Comparison of ENCODE assay signal across 1 fruit fly cellular context in the genomic region with DNA sequence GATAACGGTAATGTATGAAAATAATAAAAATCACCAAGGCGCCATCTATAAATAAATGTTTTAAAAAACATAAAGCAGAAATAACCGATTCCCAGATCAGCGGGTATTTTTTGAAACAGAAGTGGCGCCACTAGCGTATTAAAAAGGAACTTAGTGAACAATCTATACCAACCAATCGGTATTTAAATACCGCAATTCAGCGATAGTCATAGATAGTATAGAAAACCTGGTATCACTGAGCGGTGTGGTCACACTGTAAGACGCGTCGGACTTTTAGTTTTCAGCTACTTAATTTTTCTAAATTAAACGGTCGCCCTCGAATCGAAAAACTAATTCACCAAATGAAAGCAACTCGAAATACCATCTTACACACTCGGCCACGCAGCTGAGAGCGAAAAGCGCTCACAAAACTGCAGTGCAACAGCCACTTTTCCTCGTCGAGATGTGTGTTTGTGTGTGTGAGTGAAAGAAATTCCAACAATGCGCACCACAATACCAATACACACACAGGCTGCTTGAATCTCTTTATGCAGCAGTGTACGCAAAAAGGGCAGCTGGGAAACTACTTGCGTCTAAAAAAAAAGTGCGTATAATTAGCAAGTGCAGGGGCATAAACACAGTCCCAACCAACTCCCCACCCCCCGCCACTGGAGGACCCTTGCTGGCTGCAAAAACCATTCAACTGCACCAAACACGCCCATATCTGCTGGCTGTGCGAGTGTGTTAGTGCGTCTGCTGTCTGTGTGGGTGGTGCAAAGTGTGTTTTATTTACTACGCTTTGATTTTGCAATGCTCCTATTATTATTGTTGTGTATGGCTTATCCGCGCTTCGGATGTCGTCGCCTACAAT.
TF ChIP-seq lines count a peak whose summit lies in the region.

A gene (plus strand): TSS at position 232 of the 850 bp plus-strand sequence.

TF ChIP-seq in whole organism, embryonic, 481 proteins besides CTCF, POLR2A, EP300 and RAD21 (continued from another document and continues in another):
- TF ChIP-seq gcm2 (GFP tag; optimal IDR thresholded peaks at IDR 0.05; lab: Kevin White, UChicago) = no peak
- TF ChIP-seq zen2 (GFP tag; IDR thresholded peaks at IDR 0.05; lab: Robert Waterston, UW; ENCODE audit: partially characterized antibody) = no peak
- TF ChIP-seq CG15696 (tag; optimal IDR thresholded peaks at IDR 0.05; lab: Kevin White, UChicago) = peak; percentile 68
- no peak for TF ChIP-seq CG8924 (tag; optimal IDR thresholded peaks at IDR 0.05; lab: Kevin White, UChicago)
- peak; percentile 69 for TF ChIP-seq Hsf (GFP tag; optimal IDR thresholded peaks at IDR 0.05; lab: Kevin White, UChicago)
- TF ChIP-seq CG11247 (GFP tag; IDR thresholded peaks at IDR 0.05; lab: Robert Waterston, UW) = peak; percentile 66
- TF ChIP-seq ac (GFP tag; optimal IDR thresholded peaks at IDR 0.05; lab: Kevin White, UChicago) = no peak
- TF ChIP-seq Scr (GFP tag; IDR thresholded peaks at IDR 0.05; lab: Robert Waterston, UW; ENCODE audit: partially characterized antibody) = peak; percentile 60
- peak; percentile 68; the same call in 2 of the 3 replicates for TF ChIP-seq Dbx (GFP tag; IDR thresholded peaks at IDR 0.05; lab: Robert Waterston, UW)
- TF ChIP-seq cad (GFP tag; optimal IDR thresholded peaks at IDR 0.05; lab: Kevin White, UChicago) = no peak
- no peak for TF ChIP-seq en (GFP tag; optimal IDR thresholded peaks at IDR 0.05; lab: Kevin White, UChicago)
- peak; percentile 82 for TF ChIP-seq CG17829 (tag; optimal IDR thresholded peaks at IDR 0.05; lab: Kevin White, UChicago)
- TF ChIP-seq CG2129 (GFP tag; IDR thresholded peaks at IDR 0.05; lab: Robert Waterston, UW; ENCODE audit: partially characterized antibody) = no peak
- TF ChIP-seq ham (GFP tag; IDR thresholded peaks at IDR 0.05; lab: Robert Waterston, UW) = no peak
- TF ChIP-seq CG13424 (tag; optimal IDR thresholded peaks at IDR 0.05; lab: Kevin White, UChicago) = no peak
- TF ChIP-seq Oaz (GFP tag; IDR thresholded peaks at IDR 0.05; lab: Robert Waterston, UW) = no peak
- no peak for TF ChIP-seq tio (GFP tag; optimal IDR thresholded peaks at IDR 0.05; lab: Kevin White, UChicago)
- TF ChIP-seq pfk (GFP tag; optimal IDR thresholded peaks at IDR 0.05; lab: Kevin White, UChicago) = no peak
- TF ChIP-seq CG32767 (GFP tag; IDR thresholded peaks at IDR 0.05; lab: Robert Waterston, UW) = peak; percentile 54; the same call in 1 of the 2 replicates
- peak; percentile 48 for TF ChIP-seq jumu (GFP tag; optimal IDR thresholded peaks at IDR 0.05; lab: Kevin White, UChicago)
- no peak for TF ChIP-seq lbe (GFP tag; optimal IDR thresholded peaks at IDR 0.05; lab: Kevin White, UChicago)
- TF ChIP-seq CG2116 (GFP tag; optimal IDR thresholded peaks at IDR 0.05; lab: Kevin White, UChicago) = peak; percentile 38
- no peak for TF ChIP-seq psq (GFP tag; optimal IDR thresholded peaks at IDR 0.05; lab: Kevin White, UChicago)
- no peak for TF ChIP-seq ranshi (GFP tag; IDR thresholded peaks at IDR 0.05; lab: Robert Waterston, UW)
- TF ChIP-seq CG11723 (GFP tag; optimal IDR thresholded peaks at IDR 0.05; lab: Kevin White, UChicago) = no peak
- TF ChIP-seq ap (GFP tag; IDR thresholded peaks at IDR 0.05; lab: Robert Waterston, UW) = no peak
- TF ChIP-seq sug (tag; optimal IDR thresholded peaks at IDR 0.05; lab: Kevin White, UChicago) = peak; percentile 21
- no peak for TF ChIP-seq zf30C (GFP tag; optimal IDR thresholded peaks at IDR 0.05; lab: Kevin White, UChicago)
- TF ChIP-seq unpg (GFP tag; optimal IDR thresholded peaks at IDR 0.05; lab: Kevin White, UChicago) = no peak
- 0 out of 2 replicates have a peak, but pooled peaks have one; percentile 17 for TF ChIP-seq HLH3B (GFP tag; IDR thresholded peaks at IDR 0.05; lab: Robert Waterston, UW)
- no peak for TF ChIP-seq Doc3 (GFP tag; IDR thresholded peaks at IDR 0.05; lab: Robert Waterston, UW; ENCODE audit: partially characterized antibody)
- no peak for TF ChIP-seq sens-2 (GFP tag; IDR thresholded peaks at IDR 0.05; lab: Robert Waterston, UW)
- peak; percentile 81 for TF ChIP-seq CG32532 (GFP tag; IDR thresholded peaks at IDR 0.05; lab: Robert Waterston, UW)
- no peak for TF ChIP-seq CG1647 (GFP tag; optimal IDR thresholded peaks at IDR 0.05; lab: Kevin White, UChicago)
- TF ChIP-seq CG7928 (GFP tag; optimal IDR thresholded peaks at IDR 0.05; lab: Kevin White, UChicago) = no peak
- TF ChIP-seq CG2678 (tag; optimal IDR thresholded peaks at IDR 0.05; lab: Kevin White, UChicago) = no peak
- TF ChIP-seq stc (GFP tag; IDR thresholded peaks at IDR 0.05; lab: Robert Waterston, UW) = 0 out of 2 replicates have a peak, but pooled peaks have one; percentile 27
- no peak for TF ChIP-seq CG12071 (GFP tag; optimal IDR thresholded peaks at IDR 0.05; lab: Kevin White, UChicago)
- TF ChIP-seq Ssrp (tag; optimal IDR thresholded peaks at IDR 0.05; lab: Kevin White, UChicago) = no peak
- no peak for TF ChIP-seq CG6813 (GFP tag; optimal IDR thresholded peaks at IDR 0.05; lab: Kevin White, UChicago)
- TF ChIP-seq gce (GFP tag; IDR thresholded peaks at IDR 0.05; lab: Robert Waterston, UW) = no peak
- no peak for TF ChIP-seq CG14667 (GFP tag; IDR thresholded peaks at IDR 0.05; lab: Robert Waterston, UW)
- TF ChIP-seq CG4617 (GFP tag; optimal IDR thresholded peaks at IDR 0.05; lab: Kevin White, UChicago; ENCODE audit: borderline replicate concordance) = peak; percentile 93
- no peak for TF ChIP-seq cwo (GFP tag; optimal IDR thresholded peaks at IDR 0.05; lab: Kevin White, UChicago)
- TF ChIP-seq NC2α (GFP tag; optimal IDR thresholded peaks at IDR 0.05; lab: Kevin White, UChicago) = peak; percentile 37
- TF ChIP-seq ab (GFP tag; optimal IDR thresholded peaks at IDR 0.05; lab: Kevin White, UChicago) = no peak
- TF ChIP-seq Hr3 (GFP tag; optimal IDR thresholded peaks at IDR 0.05; lab: Kevin White, UChicago) = peak; percentile 35
- no peak for TF ChIP-seq wek (GFP tag; optimal IDR thresholded peaks at IDR 0.05; lab: Kevin White, UChicago)
- peak; percentile 69 for TF ChIP-seq CHES-1-like (GFP tag; optimal IDR thresholded peaks at IDR 0.05; lab: Kevin White, UChicago)
- peak; percentile 22 for TF ChIP-seq tx (GFP tag; optimal IDR thresholded peaks at IDR 0.05; lab: Kevin White, UChicago)
- peak; percentile 58 for TF ChIP-seq mam (GFP tag; optimal IDR thresholded peaks at IDR 0.05; lab: Kevin White, UChicago)
- peak; percentile 19 for TF ChIP-seq CG12236 (GFP tag; optimal IDR thresholded peaks at IDR 0.05; lab: Kevin White, UChicago)
- TF ChIP-seq p53 (GFP tag; optimal IDR thresholded peaks at IDR 0.05; lab: Kevin White, UChicago) = peak; percentile 69
- TF ChIP-seq CG7987 (GFP tag; optimal IDR thresholded peaks at IDR 0.05; lab: Kevin White, UChicago) = peak; percentile 32
- TF ChIP-seq corto (GFP tag; optimal IDR thresholded peaks at IDR 0.05; lab: Kevin White, UChicago) = no peak
- TF ChIP-seq Med (GFP tag; lab: Kevin White, UChicago) = peak; percentile 96
- no peak for TF ChIP-seq CG7556 (GFP tag; optimal IDR thresholded peaks at IDR 0.05; lab: Kevin White, UChicago)
- no peak for TF ChIP-seq CG17612 (GFP tag; IDR thresholded peaks at IDR 0.05; lab: Robert Waterston, UW)
- no peak for TF ChIP-seq Trl (optimal IDR thresholded peaks at IDR 0.05; lab: Kevin White, UChicago)
- TF ChIP-seq Trl (GFP tag; optimal IDR thresholded peaks at IDR 0.05; lab: Kevin White, UChicago) = peak; percentile 75
- TF ChIP-seq ftz-f1 (GFP tag; optimal IDR thresholded peaks at IDR 0.05; lab: Kevin White, UChicago) = no peak
- TF ChIP-seq MBD-R2 (GFP tag; IDR thresholded peaks at IDR 0.05; lab: Robert Waterston, UW) = peak; percentile 58; the same call in 1 of the 2 replicates
- TF ChIP-seq CG5180 (GFP tag; optimal IDR thresholded peaks at IDR 0.05; lab: Kevin White, UChicago) = no peak
- TF ChIP-seq insv (GFP tag; optimal IDR thresholded peaks at IDR 0.05; lab: Kevin White, UChicago) = peak in 1 of 2 experiments; percentile 72
- TF ChIP-seq schlank (tag; optimal IDR thresholded peaks at IDR 0.05; lab: Kevin White, UChicago) = no peak
- TF ChIP-seq ash1 (GFP tag; optimal IDR thresholded peaks at IDR 0.05; lab: Kevin White, UChicago) = no peak
- TF ChIP-seq Dip2 (GFP tag; IDR thresholded peaks at IDR 0.05; lab: Robert Waterston, UW) = no peak
- TF ChIP-seq grau (tag; optimal IDR thresholded peaks at IDR 0.05; lab: Kevin White, UChicago) = peak; percentile 53
- peak; percentile 27 for TF ChIP-seq CG2202 (tag; optimal IDR thresholded peaks at IDR 0.05; lab: Kevin White, UChicago)
- TF ChIP-seq abd-A (tag; optimal IDR thresholded peaks at IDR 0.05; lab: Kevin White, UChicago) = no peak
- no peak for TF ChIP-seq fd64A (GFP tag; optimal IDR thresholded peaks at IDR 0.05; lab: Kevin White, UChicago)
- TF ChIP-seq Hand (GFP tag; optimal IDR thresholded peaks at IDR 0.05; lab: Kevin White, UChicago) = peak; percentile 10
- TF ChIP-seq CG9797 (GFP tag; optimal IDR thresholded peaks at IDR 0.05; lab: Kevin White, UChicago) = peak; percentile 95
- no peak; the same call in 1 of the 2 replicates for TF ChIP-seq CG31441 (GFP tag; IDR thresholded peaks at IDR 0.05; lab: Robert Waterston, UW)
- no peak for TF ChIP-seq CG17912 (GFP tag; optimal IDR thresholded peaks at IDR 0.05; lab: Kevin White, UChicago)
- TF ChIP-seq pzg (GFP tag; optimal IDR thresholded peaks at IDR 0.05; lab: Kevin White, UChicago) = peak; percentile 89
- peak; percentile 63 for TF ChIP-seq CG4854 (GFP tag; optimal IDR thresholded peaks at IDR 0.05; lab: Kevin White, UChicago)
- TF ChIP-seq CG1602 (GFP tag; optimal IDR thresholded peaks at IDR 0.05; lab: Kevin White, UChicago) = peak; percentile 45
- TF ChIP-seq CG43689 (GFP tag; IDR thresholded peaks at IDR 0.05; lab: Robert Waterston, UW) = no peak
- no peak for TF ChIP-seq CG15269 (tag; optimal IDR thresholded peaks at IDR 0.05; lab: Kevin White, UChicago)
- no peak for TF ChIP-seq ems (GFP tag; optimal IDR thresholded peaks at IDR 0.05; lab: Kevin White, UChicago)
- TF ChIP-seq Blimp-1 (GFP tag; optimal IDR thresholded peaks at IDR 0.05; lab: Kevin White, UChicago) = peak; percentile 46
- no peak for TF ChIP-seq CG31224 (GFP tag; IDR thresholded peaks at IDR 0.05; lab: Robert Waterston, UW)
- TF ChIP-seq HHEX (GFP tag; optimal IDR thresholded peaks at IDR 0.05; lab: Kevin White, UChicago) = no peak
- TF ChIP-seq Fer2 (tag; optimal IDR thresholded peaks at IDR 0.05; lab: Kevin White, UChicago) = no peak
- TF ChIP-seq CG6791 (GFP tag; IDR thresholded peaks at IDR 0.05; lab: Robert Waterston, UW; ENCODE audit: partially characterized antibody) = peak; percentile 62; the same call in 1 of the 3 replicates
- TF ChIP-seq Gug (GFP tag; IDR thresholded peaks at IDR 0.05; lab: Robert Waterston, UW) = peak; percentile 43; the same call in 1 of the 4 replicates
- TF ChIP-seq Tbp (GFP tag; optimal IDR thresholded peaks at IDR 0.05; lab: Kevin White, UChicago) = no peak
- TF ChIP-seq vvl (GFP tag; IDR thresholded peaks at IDR 0.05; lab: Robert Waterston, UW) = peak; percentile 82
- peak; percentile 7 for TF ChIP-seq CG6854 (GFP tag; optimal IDR thresholded peaks at IDR 0.05; lab: Kevin White, UChicago)
- TF ChIP-seq CG2199 (GFP tag; IDR thresholded peaks at IDR 0.05; lab: Robert Waterston, UW) = peak; percentile 80
- TF ChIP-seq Optix (GFP tag; IDR thresholded peaks at IDR 0.05; lab: Robert Waterston, UW) = no peak
- TF ChIP-seq Lhr (GFP tag; optimal IDR thresholded peaks at IDR 0.05; lab: Kevin White, UChicago) = peak; percentile 96
- no peak for TF ChIP-seq salm (tag; optimal IDR thresholded peaks at IDR 0.05; lab: Kevin White, UChicago)
- TF ChIP-seq CG12104 (GFP tag; optimal IDR thresholded peaks at IDR 0.05; lab: Kevin White, UChicago) = peak; percentile 8
- TF ChIP-seq repo (GFP tag; optimal IDR thresholded peaks at IDR 0.05; lab: Kevin White, UChicago) = peak; percentile 14
- no peak for TF ChIP-seq HLHmδ (GFP tag; optimal IDR thresholded peaks at IDR 0.05; lab: Kevin White, UChicago)
- TF ChIP-seq trem (tag; optimal IDR thresholded peaks at IDR 0.05; lab: Kevin White, UChicago) = peak; percentile 70
- TF ChIP-seq zfh2 (GFP tag; optimal IDR thresholded peaks at IDR 0.05; lab: Kevin White, UChicago) = no peak
- no peak for TF ChIP-seq bigmax (GFP tag; optimal IDR thresholded peaks at IDR 0.05; lab: Kevin White, UChicago)
- no peak for TF ChIP-seq Sox100B (GFP tag; optimal IDR thresholded peaks at IDR 0.05; lab: Kevin White, UChicago)
- TF ChIP-seq CG11560 (tag; IDR thresholded peaks at IDR 0.05; lab: Robert Waterston, UW) = no peak
- TF ChIP-seq CG9437 (GFP tag; optimal IDR thresholded peaks at IDR 0.05; lab: Kevin White, UChicago) = no peak
- no peak for TF ChIP-seq CG1792 (GFP tag; optimal IDR thresholded peaks at IDR 0.05; lab: Kevin White, UChicago)
- peak; percentile 87 for TF ChIP-seq CG15479 (GFP tag; optimal IDR thresholded peaks at IDR 0.05; lab: Kevin White, UChicago)
- TF ChIP-seq Poxn (GFP tag; IDR thresholded peaks at IDR 0.05; lab: Robert Waterston, UW) = no peak
- TF ChIP-seq CG30020 (tag; optimal IDR thresholded peaks at IDR 0.05; lab: Kevin White, UChicago) = no peak
- peak; percentile 31 for TF ChIP-seq pita (GFP tag; optimal IDR thresholded peaks at IDR 0.05; lab: Kevin White, UChicago)
- TF ChIP-seq CG17359 (tag; optimal IDR thresholded peaks at IDR 0.05; lab: Kevin White, UChicago) = no peak
- TF ChIP-seq CG8944 (GFP tag; optimal IDR thresholded peaks at IDR 0.05; lab: Kevin White, UChicago) = peak; percentile 49
- TF ChIP-seq croc (GFP tag; conservative IDR thresholded peaks at IDR 0.05; lab: Robert Waterston, UW) = no peak
- no peak for TF ChIP-seq ro (GFP tag; IDR thresholded peaks at IDR 0.05; lab: Robert Waterston, UW)
- TF ChIP-seq Dip3 (GFP tag; optimal IDR thresholded peaks at IDR 0.05; lab: Kevin White, UChicago) = peak; percentile 22
- TF ChIP-seq CG3726 (GFP tag; IDR thresholded peaks at IDR 0.05; lab: Robert Waterston, UW) = no peak
- peak; percentile 49 for TF ChIP-seq sob (GFP tag; IDR thresholded peaks at IDR 0.05; lab: Robert Waterston, UW)
- peak; percentile 92 for TF ChIP-seq Ets65A (GFP tag; lab: Kevin White, UChicago)
- TF ChIP-seq pho (GFP tag; optimal IDR thresholded peaks at IDR 0.05; lab: Kevin White, UChicago) = no peak
- TF ChIP-seq sr (GFP tag; IDR thresholded peaks at IDR 0.05; lab: Robert Waterston, UW) = no peak
- TF ChIP-seq otp (GFP tag; IDR thresholded peaks at IDR 0.05; lab: Robert Waterston, UW) = no peak; the same call in 2 of the 3 replicates
- peak; percentile 90 for TF ChIP-seq CG11456 (GFP tag; IDR thresholded peaks at IDR 0.05; lab: Robert Waterston, UW)
- no peak for TF ChIP-seq CG11398 (GFP tag; optimal IDR thresholded peaks at IDR 0.05; lab: Kevin White, UChicago)
- no peak for TF ChIP-seq Abd-B (GFP tag; optimal IDR thresholded peaks at IDR 0.05; lab: Kevin White, UChicago)
- peak; percentile 15 for TF ChIP-seq CG7745 (tag; optimal IDR thresholded peaks at IDR 0.05; lab: Kevin White, UChicago)
- peak; percentile 17 for TF ChIP-seq Deaf1 (tag; optimal IDR thresholded peaks at IDR 0.05; lab: Kevin White, UChicago)
